Worm (Caenorhabditis elegans): Measurements from ENCODE around the gene F55B11.3.

The F55B11.3 gene

DNA sequence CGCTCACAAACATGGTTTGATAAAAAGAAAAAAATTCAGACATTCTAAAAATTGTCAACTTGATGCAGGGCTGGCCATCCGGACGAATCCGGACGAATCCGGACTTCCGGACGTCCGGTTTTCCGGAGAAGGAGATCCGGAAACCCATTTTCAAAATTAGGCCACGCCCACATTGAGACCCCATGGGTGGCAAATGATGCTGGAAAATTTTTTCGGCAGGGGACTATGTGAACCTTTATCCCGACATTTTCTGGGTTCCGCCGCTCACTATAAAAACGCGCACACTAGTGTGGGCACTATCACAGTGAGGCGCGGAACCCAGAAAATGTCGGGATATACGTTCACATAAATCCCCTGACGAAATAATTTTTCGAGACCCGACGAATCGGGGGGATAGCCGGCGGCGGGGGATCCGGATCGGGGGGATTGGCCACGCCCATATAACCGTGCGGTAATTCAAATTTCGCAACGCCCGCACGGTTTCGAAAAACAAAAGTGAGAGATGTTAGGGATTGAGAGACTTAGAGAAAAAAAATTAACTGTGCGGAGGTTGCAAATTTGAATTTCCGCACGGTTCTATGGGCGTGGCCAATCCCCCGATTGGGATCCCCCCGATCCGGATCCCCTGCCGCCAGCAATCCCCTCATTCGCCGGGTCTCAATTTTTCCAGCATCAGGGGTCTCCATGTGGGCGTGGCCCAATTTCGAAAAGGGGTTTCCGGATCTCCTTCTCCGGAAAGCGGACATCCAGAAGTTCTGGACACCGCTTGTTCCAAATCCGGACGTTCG, 36.5 kb upstream of the F55B11.3 start (continued):
- TF ChIP-seq hlh-26 (GFP tag; conservative IDR thresholded peaks at IDR 0.05) (no peak), rec-8 (tag; optimal IDR thresholded peaks at IDR 0.05) (no peak), aptf-2 (GFP tag; conservative IDR thresholded peaks at IDR 0.05) (no peak), hrde-1 (tag; optimal IDR thresholded peaks at IDR 0.05; ENCODE audit: borderline replicate concordance) (no peak), Y95B8A.8 (GFP tag; IDR thresholded peaks at IDR 0.05) (no peak), egl-44 (GFP tag; IDR thresholded peaks at IDR 0.05) (no peak), mxl-1 (tag; optimal IDR thresholded peaks at IDR 0.05) (no peak), F39B2.1 (GFP tag; IDR thresholded peaks at IDR 0.05) (no peak), hsf-1 (GFP tag; IDR thresholded peaks at IDR 0.05) (no peak), nhr-179 (tag; optimal IDR thresholded peaks at IDR 0.05) (no peak), mel-28 (tag; optimal IDR thresholded peaks at IDR 0.05; ENCODE audit: borderline replicate concordance) (no peak), hmg-1.2 (GFP tag; IDR thresholded peaks at IDR 0.05) (peak; percentile 75), athp-1 (tag; optimal IDR thresholded peaks at IDR 0.05) (no peak), bed-2 (GFP tag; IDR thresholded peaks at IDR 0.05) (no peak), attf-6 (GFP tag; IDR thresholded peaks at IDR 0.05) (peak; percentile 94), Y67H2A.10 (GFP tag; conservative IDR thresholded peaks at IDR 0.05) (no peak), ztf-18 (tag; optimal IDR thresholded peaks at IDR 0.05) (no peak), egrh-3 (GFP tag; IDR thresholded peaks at IDR 0.05) (peak; percentile 37; the same call in 1 of the 2 replicates), ztf-3 (GFP tag; optimal IDR thresholded peaks at IDR 0.05) (no peak), B0261.1 (tag; optimal IDR thresholded peaks at IDR 0.05) (no peak), fkh-3 (tag; optimal IDR thresholded peaks at IDR 0.05) (no peak), nhr-27 (tag; optimal IDR thresholded peaks at IDR 0.05) (no peak), D2030.7 (GFP tag; IDR thresholded peaks at IDR 0.05) (no peak), Y56A3A.18 (GFP tag; IDR thresholded peaks at IDR 0.05) (no peak), dpl-1 (GFP tag; optimal IDR thresholded peaks at IDR 0.05) (no peak), lin-26 (GFP tag; IDR thresholded peaks at IDR 0.05) (no peak), B0336.3 (GFP tag; IDR thresholded peaks at IDR 0.05) (no peak), lin-35 (GFP tag; optimal IDR thresholded peaks at IDR 0.05) (no peak), aptf-3 (GFP tag; IDR thresholded peaks at IDR 0.05) (no peak), akir-1 (GFP tag; optimal IDR thresholded peaks at IDR 0.05) (no peak), dox-1 (GFP tag; IDR thresholded peaks at IDR 0.05) (no peak), F22D6.2 (tag; optimal IDR thresholded peaks at IDR 0.05) (no peak), ama-1 (optimal IDR thresholded peaks at IDR 0.05) (no peak), ama-1 (GFP tag; optimal IDR thresholded peaks at IDR 0.05) (no peak), atf-7 (tag; optimal IDR thresholded peaks at IDR 0.05) (no peak), snpc-4 (GFP tag; optimal IDR thresholded peaks at IDR 0.05) (peak; percentile 65), snpc-4 (tag; optimal IDR thresholded peaks at IDR 0.05) (peak; percentile 23 to 93 (median 34)), gei-17 (GFP tag; optimal IDR thresholded peaks at IDR 0.05) (no peak), pbrm-1 (GFP tag; IDR thresholded peaks at IDR 0.05) (peak; percentile 42; the same call in 1 of the 2 replicates), dpff-1 (tag; optimal IDR thresholded peaks at IDR 0.05) (no peak)

DNA sequence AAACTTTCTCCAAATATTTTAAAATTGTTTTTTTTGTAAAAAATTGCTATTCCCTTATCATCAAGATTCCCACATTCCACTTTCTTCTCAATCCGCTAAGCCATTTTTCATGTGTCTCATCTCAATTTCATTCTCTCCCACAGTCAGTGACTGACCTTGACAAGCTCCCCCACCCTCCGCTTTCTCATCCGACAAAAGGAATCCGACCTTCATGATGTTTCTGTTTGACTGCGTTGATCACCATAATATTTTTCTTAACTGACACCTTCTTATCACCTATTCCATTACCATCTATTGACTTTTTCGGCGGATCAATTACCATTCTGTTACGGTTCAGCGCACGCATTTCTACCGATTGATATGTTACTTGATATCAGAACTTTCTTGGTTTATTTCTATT, 35.4 kb upstream of the F55B11.3 start:
- TF ChIP-seq madf-6 (GFP tag; IDR thresholded peaks at IDR 0.05) = no peak
- no peak for TF ChIP-seq rec-8 (tag; optimal IDR thresholded peaks at IDR 0.05)
- no peak for TF ChIP-seq madf-8 (GFP tag; conservative IDR thresholded peaks at IDR 0.05)
- TF ChIP-seq nhr-179 (tag; optimal IDR thresholded peaks at IDR 0.05) = no peak
- no peak for TF ChIP-seq die-1 (tag; optimal IDR thresholded peaks at IDR 0.05)
- TF ChIP-seq tbx-9 (tag; optimal IDR thresholded peaks at IDR 0.05; ENCODE audit: borderline replicate concordance) = no peak
- TF ChIP-seq mes-4 (tag; optimal IDR thresholded peaks at IDR 0.05) = no peak
- no peak for TF ChIP-seq efl-1 (GFP tag; optimal IDR thresholded peaks at IDR 0.05)
- no peak for TF ChIP-seq pha-4 (tag; optimal IDR thresholded peaks at IDR 0.05)
- TF ChIP-seq dox-1 (GFP tag; IDR thresholded peaks at IDR 0.05) = no peak
- TF ChIP-seq ekl-4 (GFP tag; IDR thresholded peaks at IDR 0.05) = no peak
- TF ChIP-seq ceh-58 (GFP tag; IDR thresholded peaks at IDR 0.05) = no peak
- no peak for TF ChIP-seq somi-1 (GFP tag; optimal IDR thresholded peaks at IDR 0.05)
- no peak for TF ChIP-seq bed-1 (GFP tag; IDR thresholded peaks at IDR 0.05)

Measured in whole organism, young adult.